Worm (Caenorhabditis elegans): ENCODE data around the gene C27D8.1.

DNA sequence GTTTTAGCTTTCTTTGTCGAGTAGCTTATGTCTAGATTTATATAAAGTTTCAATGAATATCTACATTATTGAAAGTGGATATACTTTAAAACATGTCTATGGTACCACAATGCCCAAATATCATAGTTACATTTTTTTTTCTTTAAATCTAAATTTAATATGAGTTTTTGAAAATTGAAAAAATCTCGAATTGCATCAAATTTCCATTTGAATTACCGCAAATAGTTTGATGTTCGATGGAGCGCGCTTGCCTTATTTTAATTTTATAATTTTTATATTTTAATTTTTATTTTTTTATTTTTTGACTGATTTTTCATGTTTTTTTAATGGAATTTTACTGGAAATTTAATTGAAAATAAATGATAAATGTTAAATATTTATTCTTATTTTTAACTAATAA is 42.9 kb upstream of the C27D8.1 start, which contains the start of gene T23B5.4:
- TF ChIP-seq nhr-28 (tag; optimal IDR thresholded peaks at IDR 0.05), result no peak
- no peak for TF ChIP-seq lin-15B (tag; optimal IDR thresholded peaks at IDR 0.05)
- no peak for TF ChIP-seq fos-1 (tag; optimal IDR thresholded peaks at IDR 0.05)
- no peak for TF ChIP-seq ceh-16 (tag; optimal IDR thresholded peaks at IDR 0.05)
- TF ChIP-seq ztf-11 (tag; optimal IDR thresholded peaks at IDR 0.05), result no peak
- TF ChIP-seq zag-1 (tag; optimal IDR thresholded peaks at IDR 0.05), result no peak
- no peak for TF ChIP-seq nhr-12 (tag; optimal IDR thresholded peaks at IDR 0.05)
- TF ChIP-seq aly-2 (tag; optimal IDR thresholded peaks at IDR 0.05), result no peak
- TF ChIP-seq eor-1 (tag; optimal IDR thresholded peaks at IDR 0.05), result no peak
- no peak for TF ChIP-seq nhr-237 (tag; optimal IDR thresholded peaks at IDR 0.05)
- no peak for TF ChIP-seq nhr-77 (tag; optimal IDR thresholded peaks at IDR 0.05)
- TF ChIP-seq unc-62 (GFP tag; optimal IDR thresholded peaks at IDR 0.05), result no peak
- no peak for TF ChIP-seq ceh-9 (tag; optimal IDR thresholded peaks at IDR 0.05)
- no peak for TF ChIP-seq elt-1 (tag; optimal IDR thresholded peaks at IDR 0.05)
